Worm (Caenorhabditis elegans) whole organism, L4/young adult: ENCODE measurements around the gene gadr-4.

ENCODE experiments used
- W03F9.2 ChIP-seq: fragments of 150-350 bp; optimal IDR thresholded peaks from 2 replicates; lab custom pipeline; 2014; ENCODE audit warnings: missing biosample characterization, missing genetic modification characterization
- dao-5 ChIP-seq: sonication (generic microtip); optimal IDR thresholded peaks from 2 replicates; lab custom pipeline; 2016; ENCODE audit warnings: missing genotype, missing genetic modification characterization, moderate library complexity, missing compliant biosample characterization
- him-1 ChIP-seq: sonication (generic microtip); optimal IDR thresholded peaks from 2 replicates; lab custom pipeline; 2016; ENCODE audit warnings: missing genotype, missing genetic modification reagents, missing genetic modification characterization, missing compliant biosample characterization

ce11 chrII:4032293-4032692, 30.1 kb downstream of the gadr-4 start, which contains the start of gene K07D4.4:
- TF ChIP-seq him-1 (tag; lab: Kevin White, UChicago) = no peak
- no peak for TF ChIP-seq dao-5 (tag; lab: Kevin White, UChicago)
- no peak for TF ChIP-seq W03F9.2
